Fruit fly (Drosophila melanogaster) whole organism, embryonic: ENCODE measurements around the gene CG46462.

Experiments
- Atf6 ChIP-seq: fragments of 200-800 bp; sonication (Bioruptor generic); IDR thresholded peaks from 2 replicates; pipeline ENCODE4 v1.3.6; 2022; ENCODE audit warnings: missing biosample characterization, missing genetic modification characterization
- CG12219 ChIP-seq: fragments of 200-800 bp; sonication (Bioruptor generic); optimal IDR thresholded peaks from 3 replicates; lab custom pipeline; 2018; ENCODE audit warnings: missing biosample characterization, mild to moderate bottlenecking, missing genetic modification characterization
- CG12744 ChIP-seq: fragments of 200-800 bp; sonication (Bioruptor generic); optimal IDR thresholded peaks from 2 replicates; lab custom pipeline; 2016; ENCODE audit warnings: missing biosample characterization, missing genetic modification characterization
- CG13424 ChIP-seq: fragments of 200-800 bp; sonication (Bioruptor generic); optimal IDR thresholded peaks from 2 replicates; lab custom pipeline; 2019; ENCODE audit warnings: missing biosample characterization, mild to moderate bottlenecking, missing genetic modification characterization, moderate library complexity
- CG13894 ChIP-seq: fragments of 200-800 bp; sonication (Bioruptor generic); optimal IDR thresholded peaks from 3 replicates; lab custom pipeline; 2018; ENCODE audit warnings: missing biosample characterization, mild to moderate bottlenecking, missing genetic modification characterization, moderate library complexity
- CG14710 ChIP-seq: fragments of 200-800 bp; sonication (Bioruptor generic); optimal IDR thresholded peaks from 3 replicates; lab custom pipeline; 2019; ENCODE audit warnings: missing biosample characterization, mild to moderate bottlenecking, missing genetic modification characterization, moderate library complexity
- CG15514 ChIP-seq: fragments of 200-800 bp; sonication (Bioruptor generic); optimal IDR thresholded peaks from 3 replicates; lab custom pipeline; 2017; ENCODE audit warnings: missing biosample characterization, missing genetic modification characterization, mild to moderate bottlenecking, moderate library complexity, missing genetic modification reagents
- CG1603 ChIP-seq: fragments of 200-800 bp; sonication (Bioruptor generic); optimal IDR thresholded peaks from 2 replicates; lab custom pipeline; 2019; ENCODE audit warnings: missing biosample characterization, mild to moderate bottlenecking, missing genetic modification characterization, moderate library complexity
- CG16779 ChIP-seq: fragments of 200-800 bp; sonication (Bioruptor generic); IDR thresholded peaks from 2 replicates; pipeline ENCODE4 v1.3.6; 2022; ENCODE audit warnings: missing biosample characterization, missing genetic modification characterization
- CG17385 ChIP-seq: fragments of 200-800 bp; sonication (Bioruptor generic); optimal IDR thresholded peaks from 3 replicates; lab custom pipeline; 2018; ENCODE audit warnings: missing biosample characterization, mild to moderate bottlenecking, missing genetic modification characterization
- CG17568 ChIP-seq: fragments of 200-800 bp; sonication (Bioruptor generic); optimal IDR thresholded peaks from 2 replicates; lab custom pipeline; 2018; ENCODE audit warnings: missing biosample characterization, mild to moderate bottlenecking, missing genetic modification characterization, moderate library complexity
- CG17912 ChIP-seq: fragments of 200-800 bp; sonication (Bioruptor generic); optimal IDR thresholded peaks from 2 replicates; lab custom pipeline; 2018; ENCODE audit warnings: missing biosample characterization, mild to moderate bottlenecking, missing genetic modification characterization
- CG18619 ChIP-seq: fragments of 200-800 bp; sonication (Bioruptor generic); optimal IDR thresholded peaks from 3 replicates; lab custom pipeline; 2017; ENCODE audit warnings: missing biosample characterization, mild to moderate bottlenecking, missing genetic modification characterization
- CG2116 ChIP-seq: fragments of 200-800 bp; sonication (Bioruptor generic); optimal IDR thresholded peaks from 3 replicates; lab custom pipeline; 2018; ENCODE audit warnings: missing biosample characterization, mild to moderate bottlenecking, missing genetic modification characterization
- CG2120 ChIP-seq: fragments of 200-800 bp; sonication (Bioruptor generic); optimal IDR thresholded peaks from 3 replicates; lab custom pipeline; 2016; ENCODE audit warnings: missing biosample characterization, missing genetic modification characterization
- CG3281 ChIP-seq: fragments of 200-800 bp; sonication (Bioruptor generic); optimal IDR thresholded peaks from 3 replicates; lab custom pipeline; 2017; ENCODE audit warnings: missing biosample characterization, mild to moderate bottlenecking, missing genetic modification characterization
- CG43689 ChIP-seq: fragments of 200-800 bp; sonication (Bioruptor generic); IDR thresholded peaks from 2 replicates; pipeline ENCODE4 v1.3.6; 2022; ENCODE audit warnings: missing biosample characterization, missing genetic modification characterization
- CG4424 ChIP-seq: fragments of 200-800 bp; sonication (Bioruptor generic); optimal IDR thresholded peaks from 3 replicates; lab custom pipeline; 2016; ENCODE audit warnings: missing biosample characterization, missing genetic modification characterization
- CG4854 ChIP-seq: fragments of 200-800 bp; sonication (Bioruptor generic); optimal IDR thresholded peaks from 2 replicates; lab custom pipeline; 2016; ENCODE audit warnings: missing biosample characterization, missing genetic modification characterization, inconsistent platforms
- CG6689 ChIP-seq: fragments of 200-800 bp; sonication (Bioruptor generic); IDR thresholded peaks from 2 replicates; pipeline ENCODE4 v1.3.6; 2022; ENCODE audit warnings: missing biosample characterization, missing genetic modification characterization
- CG8290 ChIP-seq, 3 experiments: fragments of 200-800 bp; sonication (Bioruptor generic); optimal IDR thresholded peaks; 2 replicates each; lab custom pipeline; 2016 to 2019; ENCODE audit warnings: missing biosample characterization in 3 of 3, missing genetic modification characterization in 3 of 3, mild to moderate bottlenecking in 2 of 3, moderate library complexity in 1 of 3
- CG8359 ChIP-seq: fragments of 200-800 bp; sonication (Bioruptor generic); optimal IDR thresholded peaks from 2 replicates; lab custom pipeline; 2017; ENCODE audit warnings: missing biosample characterization, mild to moderate bottlenecking, missing genetic modification characterization, borderline replicate concordance
- CG8388 ChIP-seq: fragments of 200-800 bp; sonication (Bioruptor generic); optimal IDR thresholded peaks from 2 replicates; lab custom pipeline; 2019; ENCODE audit warnings: missing biosample characterization, mild to moderate bottlenecking, missing genetic modification characterization, moderate library complexity
- CHES-1-like ChIP-seq: fragments of 200-800 bp; sonication (Bioruptor generic); optimal IDR thresholded peaks from 2 replicates; lab custom pipeline; 2016; ENCODE audit warnings: missing biosample characterization, missing genetic modification characterization
- Dek ChIP-seq: fragments of 200-800 bp; sonication (Bioruptor generic); optimal IDR thresholded peaks from 3 replicates; lab custom pipeline; 2019; ENCODE audit warnings: missing biosample characterization, mild to moderate bottlenecking, missing genetic modification characterization, moderate library complexity
- Dref ChIP-seq: fragments of 200-800 bp; sonication (Bioruptor generic); IDR thresholded peaks from 2 replicates; pipeline ENCODE4 v1.3.6; 2022; ENCODE audit warnings: missing biosample characterization, missing genetic modification characterization
- Eip74EF ChIP-seq, 2 experiments: fragments of 200-800 bp in 1 of 2; fragments of >200 bp in 1 of 2; sonication (Bioruptor generic) in 1 of 2; optimal IDR thresholded peaks; 2 replicates each; lab custom pipeline; 2017 to 2019; ENCODE audit warnings: missing biosample characterization in 2 of 2, missing genetic modification characterization in 2 of 2, mild to moderate bottlenecking in 1 of 2, moderate library complexity in 1 of 2
- HLH3B ChIP-seq: fragments of 200-800 bp; sonication (Bioruptor generic); IDR thresholded peaks from 2 replicates; pipeline ENCODE4 v1.3.6; 2022; ENCODE audit warnings: missing biosample characterization, missing genetic modification characterization
- NK7.1 ChIP-seq: fragments of 200-800 bp; sonication (Bioruptor generic); optimal IDR thresholded peaks from 3 replicates; lab custom pipeline; 2016; ENCODE audit warnings: missing biosample characterization, missing genetic modification characterization
- Nf-YA ChIP-seq: fragments of 200-800 bp; sonication (Bioruptor generic); IDR thresholded peaks from 2 replicates; pipeline ENCODE4 v1.3.6; 2022; ENCODE audit warnings: missing biosample characterization, missing genetic modification characterization
- Nf-YC ChIP-seq: fragments of 200-800 bp; optimal IDR thresholded peaks from 3 replicates; lab custom pipeline; 2019; ENCODE audit warnings: missing biosample characterization, mild to moderate bottlenecking, missing genetic modification characterization, moderate library complexity
- Pdp1 ChIP-seq, 2 experiments: fragments of 200-800 bp; sonication (Bioruptor generic); optimal IDR thresholded peaks; 3 replicates each; lab custom pipeline; 2016; ENCODE audit warnings: missing biosample characterization in 2 of 2, missing genetic modification characterization in 2 of 2, mild to moderate bottlenecking in 1 of 2, moderate library complexity in 1 of 2
- Poxn ChIP-seq: fragments of 200-800 bp; sonication (Bioruptor generic); IDR thresholded peaks from 2 replicates; pipeline ENCODE4 v1.3.6; 2022; ENCODE audit warnings: missing biosample characterization, missing genetic modification characterization
- Ravus ChIP-seq: fragments of 200-800 bp; sonication (Bioruptor generic); IDR thresholded peaks from 2 replicates; pipeline ENCODE4 v1.3.6; 2022; ENCODE audit warnings: missing biosample characterization, missing genetic modification characterization
- Side ChIP-seq: fragments of 200-800 bp; sonication (Bioruptor generic); optimal IDR thresholded peaks from 2 replicates; lab custom pipeline; 2016; ENCODE audit warnings: missing biosample characterization, missing genetic modification characterization
- amos ChIP-seq: fragments of 200-800 bp; sonication (Bioruptor generic); IDR thresholded peaks from 2 replicates; pipeline ENCODE4 v1.3.6; 2022; ENCODE audit warnings: missing biosample characterization, missing genetic modification characterization; ENCODE audit not compliant: partially characterized antibody
- chinmo ChIP-seq: fragments of 200-800 bp; sonication (Bioruptor generic); IDR thresholded peaks from 4 replicates; pipeline ENCODE4 v1.3.6; 2022; ENCODE audit warnings: missing biosample characterization, missing genetic modification characterization; ENCODE audit not compliant: partially characterized antibody
- dmrt99B ChIP-seq: fragments of 200-800 bp; sonication (Bioruptor generic); optimal IDR thresholded peaks from 2 replicates; lab custom pipeline; 2018; ENCODE audit warnings: missing biosample characterization, mild to moderate bottlenecking, missing genetic modification characterization, moderate library complexity
- dpn ChIP-seq, 2 experiments: fragments of 200-800 bp; sonication (Bioruptor generic); optimal IDR thresholded peaks; 3 replicates each; lab custom pipeline; 2016; ENCODE audit warnings: missing biosample characterization in 2 of 2, missing genetic modification characterization in 2 of 2
- exex ChIP-seq: fragments of 200-800 bp; sonication (Bioruptor generic); optimal IDR thresholded peaks from 4 replicates; lab custom pipeline; 2018; ENCODE audit warnings: missing biosample characterization, mild to moderate bottlenecking, missing genetic modification characterization, moderate library complexity
- eyg ChIP-seq: fragments of 200-800 bp; sonication (Bioruptor generic); optimal IDR thresholded peaks from 3 replicates; lab custom pipeline; 2016; ENCODE audit warnings: missing biosample characterization, missing genetic modification characterization
- fd64A ChIP-seq: fragments of 200-800 bp; sonication (Bioruptor generic); optimal IDR thresholded peaks from 3 replicates; lab custom pipeline; 2018; ENCODE audit warnings: missing biosample characterization, mild to moderate bottlenecking, missing genetic modification characterization
- grn ChIP-seq: fragments of 200-800 bp; sonication (Bioruptor generic); optimal IDR thresholded peaks from 3 replicates; lab custom pipeline; 2017; ENCODE audit warnings: missing biosample characterization, missing genetic modification characterization
- gro ChIP-seq: fragments of 200-800 bp; sonication (Bioruptor generic); optimal IDR thresholded peaks from 2 replicates; lab custom pipeline; 2016; ENCODE audit warnings: missing biosample characterization, missing genetic modification characterization
- hkb ChIP-seq, 2 experiments: fragments of 200-800 bp in 1 of 2; fragments of >200 bp in 1 of 2; sonication (Bioruptor generic) in 1 of 2; IDR thresholded peaks in 1 of 2; optimal IDR thresholded peaks in 1 of 2; 2 replicates each; pipeline versions ENCODE4 v1.3.6 to Lab custom; 2017 to 2022; ENCODE audit warnings: missing biosample characterization in 1 of 2, missing genetic modification characterization in 1 of 2
- jigr1 ChIP-seq: fragments of 200-800 bp; sonication (Bioruptor generic); IDR thresholded peaks from 3 replicates; pipeline ENCODE4 v1.3.6; 2022; ENCODE audit warnings: missing biosample characterization, missing genetic modification characterization
- mam ChIP-seq: fragments of 200-800 bp; sonication (Bioruptor generic); optimal IDR thresholded peaks from 3 replicates; lab custom pipeline; 2016; ENCODE audit warnings: missing biosample characterization, missing genetic modification characterization
- run ChIP-seq: fragments of 200-800 bp; sonication (Bioruptor generic); optimal IDR thresholded peaks from 3 replicates; lab custom pipeline; 2018; ENCODE audit warnings: missing biosample characterization, mild to moderate bottlenecking, missing genetic modification characterization
- sob ChIP-seq: fragments of 200-800 bp; sonication (Bioruptor generic); IDR thresholded peaks from 2 replicates; pipeline ENCODE4 v1.3.6; 2022; ENCODE audit warnings: missing biosample characterization, missing genetic modification characterization

The CG46462 gene

dm6 chr3L:19932917-19933316 is 1.4 kb downstream of the CG46462 start (continued):
- peak; percentile 69 for TF ChIP-seq CG17912 (GFP tag; lab: Kevin White, UChicago)
- no peak for TF ChIP-seq Dek (tag; lab: Kevin White, UChicago)
- peak; percentile 51 for TF ChIP-seq CG12219 (GFP tag; lab: Kevin White, UChicago)
- no peak for TF ChIP-seq Eip74EF (GFP tag; optimal IDR thresholded peaks at IDR 0.05; lab: Kevin White, UChicago)
- peak; percentile 49; the same call in 1 of the 2 replicates for TF ChIP-seq Nf-YA
- peak; percentile 40 for TF ChIP-seq grn (GFP tag; lab: Kevin White, UChicago)
- TF ChIP-seq CG4424 (GFP tag; lab: Kevin White, UChicago): peak; percentile 36
- TF ChIP-seq fd64A (GFP tag; lab: Kevin White, UChicago): peak; percentile 37
- peak; percentile 58; the same call in 1 of the 2 replicates for TF ChIP-seq sob (GFP tag; lab: Robert Waterston, UW)
- no peak for TF ChIP-seq jigr1 (GFP tag; lab: Robert Waterston, UW)
- no peak for TF ChIP-seq mam (GFP tag; lab: Kevin White, UChicago)
- TF ChIP-seq Dref (GFP tag; lab: Robert Waterston, UW): no peak
- peak; percentile 53 for TF ChIP-seq CG17385 (GFP tag; lab: Kevin White, UChicago)
- no peak for TF ChIP-seq Poxn (GFP tag; lab: Robert Waterston, UW)
- peak; percentile 2 for TF ChIP-seq NK7.1
- no peak for TF ChIP-seq amos (GFP tag; lab: Robert Waterston, UW)
- peak; percentile 41; the same call in 1 of the 2 replicates for TF ChIP-seq HLH3B (GFP tag; lab: Robert Waterston, UW)
- peak; percentile 39 for TF ChIP-seq run
- no peak for TF ChIP-seq Ravus
- TF ChIP-seq Pdp1 (GFP tag; optimal IDR thresholded peaks at IDR 0.05; lab: Kevin White, UChicago): peak in 1 of 2 experiments; percentile 26
- TF ChIP-seq CG2120 (GFP tag; lab: Kevin White, UChicago): peak; percentile 64
- TF ChIP-seq CG43689: no peak
- TF ChIP-seq chinmo (GFP tag; lab: Robert Waterston, UW): 0 out of 4 replicates have a peak, but pooled peaks have one; percentile 60
- peak; percentile 40 for TF ChIP-seq dmrt99B
- TF ChIP-seq CG8388 (GFP tag; lab: Kevin White, UChicago): peak; percentile 82
- TF ChIP-seq CG1603: peak; percentile 47
- peak; percentile 59 for TF ChIP-seq CG6689
- peak; percentile 8 for TF ChIP-seq CG14710
- TF ChIP-seq CG12744 (GFP tag; lab: Kevin White, UChicago): no peak
- no peak for TF ChIP-seq CG16779 (GFP tag; lab: Robert Waterston, UW)
- TF ChIP-seq CG17568 (GFP tag; lab: Kevin White, UChicago): peak; percentile 62
- peak; percentile 8 for TF ChIP-seq Nf-YC (tag; lab: Kevin White, UChicago)
- TF ChIP-seq CG2116 (GFP tag; lab: Kevin White, UChicago): no peak
- TF ChIP-seq eyg (GFP tag; lab: Kevin White, UChicago): peak; percentile 0
- TF ChIP-seq Atf6 (GFP tag; lab: Robert Waterston, UW): peak; percentile 59; the same call in 1 of the 2 replicates
- TF ChIP-seq CG18619: peak; percentile 11
- peak; percentile 48 for TF ChIP-seq CG15514
- TF ChIP-seq dpn (GFP tag; optimal IDR thresholded peaks at IDR 0.05; lab: Kevin White, UChicago): peak; percentile 21 to 41
- peak; percentile 39 for TF ChIP-seq gro (GFP tag; lab: Kevin White, UChicago)
- peak; percentile 55 for TF ChIP-seq CG3281 (GFP tag; lab: Kevin White, UChicago)
- peak; percentile 12 for TF ChIP-seq CG4854 (GFP tag; lab: Kevin White, UChicago)
- peak; percentile 24 for TF ChIP-seq CG13424
- peak; percentile 49 for TF ChIP-seq exex
- TF ChIP-seq CG8359 (GFP tag; lab: Kevin White, UChicago): peak; percentile 67
- peak; percentile 2 for TF ChIP-seq CHES-1-like (GFP tag; lab: Kevin White, UChicago)
- TF ChIP-seq CG13894 (tag; lab: Kevin White, UChicago): no peak
- peak; percentile 61 for TF ChIP-seq Side (GFP tag; lab: Kevin White, UChicago)
- TF ChIP-seq hkb (optimal IDR thresholded peaks at IDR 0.05; lab: Kevin White, UChicago): no peak
- peak; percentile 78 for TF ChIP-seq hkb (GFP tag; IDR thresholded peaks at IDR 0.05; lab: Robert Waterston, UW)
- no peak for TF ChIP-seq CG8290 (GFP tag; optimal IDR thresholded peaks at IDR 0.05; lab: Kevin White, UChicago)
- peak in 1 of 2 experiments; percentile 70 for TF ChIP-seq CG8290 (tag; optimal IDR thresholded peaks at IDR 0.05; lab: Kevin White, UChicago)
